Worm (Caenorhabditis elegans) whole organism, L3 larva: Measurements from ENCODE around the gene ptr-25.

Source experiments
- fos-1 ChIP-seq: fragments of 150-350 bp; optimal IDR thresholded peaks from 2 replicates; lab custom pipeline; 2014; ENCODE audit warnings: missing biosample characterization, missing genetic modification characterization
- lin-39 ChIP-seq: fragments of 150-350 bp; optimal IDR thresholded peaks from 2 replicates; lab custom pipeline; 2018; ENCODE audit warnings: missing biosample characterization, missing genetic modification reagents, missing genetic modification characterization
- lsy-12 ChIP-seq: sonication (generic microtip); optimal IDR thresholded peaks from 2 replicates; lab custom pipeline; 2016; ENCODE audit warnings: mild to moderate bottlenecking, missing genetic modification characterization, missing compliant biosample characterization
- mdl-1 ChIP-seq: fragments of 150-350 bp; optimal IDR thresholded peaks from 2 replicates; lab custom pipeline; 2014; ENCODE audit warnings: missing biosample characterization, missing genetic modification characterization
- nfya-1 ChIP-seq: sonication (generic microtip); optimal IDR thresholded peaks from 2 replicates; lab custom pipeline; 2017; ENCODE audit warnings: missing genetic modification characterization, mild to moderate bottlenecking, missing compliant biosample characterization, antibody characterized with exemption, moderate library complexity; ENCODE audit not compliant: insufficient read depth
- nhr-23 ChIP-seq: fragments of 150-350 bp; optimal IDR thresholded peaks from 2 replicates; lab custom pipeline; 2014; ENCODE audit warnings: missing biosample characterization, missing genetic modification reagents, missing genetic modification characterization
- nhr-25 ChIP-seq: sonication (generic microtip); optimal IDR thresholded peaks from 2 replicates; lab custom pipeline; 2017; ENCODE audit warnings: missing biosample characterization, missing genetic modification characterization
- pha-4 ChIP-seq: fragments of 150-350 bp; optimal IDR thresholded peaks from 2 replicates; lab custom pipeline; 2014; ENCODE audit warnings: missing biosample characterization, missing genetic modification reagents, missing genetic modification characterization

- no peak for TF ChIP-seq lin-39 (tag; lab: Kevin White, UChicago)
- TF ChIP-seq fos-1, result no peak
- no peak for TF ChIP-seq mdl-1 (tag; lab: Kevin White, UChicago)
- TF ChIP-seq lsy-12, result no peak
- TF ChIP-seq nfya-1, result no peak
- TF ChIP-seq nhr-25, result no peak
- TF ChIP-seq pha-4 (tag; lab: Kevin White, UChicago), result no peak
- TF ChIP-seq nhr-23 (tag; lab: Kevin White, UChicago), result no peak
These were observed 31.0 kb downstream of the ptr-25 start for ce11 chrIII:10518884-10519283.
